Fruit fly (Drosophila melanogaster) ovary, adult (tissue): ENCODE results near the gene CG43074.

Experiments
- CG17801 ChIP-seq: fragments of 200-800 bp; optimal IDR thresholded peaks from 2 replicates; lab custom pipeline; 2019; ENCODE audit warnings: missing biosample characterization, mild to moderate bottlenecking, missing genetic modification characterization, moderate library complexity; ENCODE audit not compliant: partially characterized antibody

Gene CG43074

dm6 chr3L:3484553-3484952 is at the start of gene CG43074:
Gene CG43074, minus strand, starts transcription at chr3L:3484653.
- TF ChIP-seq CG17801 = no peak

- no peak for TF ChIP-seq CG17801
These were observed 49.8 kb upstream of the CG43074 start for dm6 chr3L:3534216-3534615.

dm6 chr3L:3532867-3533266 is 48.4 kb upstream of the CG43074 start:
- no peak for TF ChIP-seq CG17801

- TF ChIP-seq CG17801 = no peak
These were observed 46.9 kb upstream of the CG43074 start for dm6 chr3L:3531359-3531758.

dm6 chr3L:3530588-3531264 is 46.3 kb upstream of the CG43074 start:
- no peak for TF ChIP-seq CG17801

- no peak for TF ChIP-seq CG17801
These were observed 39.3 kb upstream of the CG43074 start for dm6 chr3L:3523766-3524165.

- no peak for TF ChIP-seq CG17801
These were observed 34.3 kb upstream of the CG43074 start for dm6 chr3L:3518512-3519492.

DNA sequence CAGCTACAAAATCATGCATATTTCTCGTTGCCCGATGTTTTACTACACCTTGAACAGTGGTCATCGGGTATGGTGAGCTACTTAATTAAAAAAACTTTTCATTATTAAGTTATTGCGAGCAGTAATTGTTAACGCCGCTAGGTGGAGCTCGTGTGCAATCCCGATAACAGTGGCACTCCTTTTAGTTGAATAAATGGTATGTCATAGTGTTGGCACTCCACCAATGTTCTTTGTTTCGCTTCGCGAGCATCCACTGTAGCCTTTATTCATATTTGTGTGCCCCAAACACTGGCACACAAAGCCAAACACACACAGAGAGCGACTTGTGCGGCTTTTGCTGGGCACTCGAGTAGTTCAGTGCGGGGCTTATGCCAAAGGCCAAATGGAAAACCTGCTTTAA is 33.4 kb upstream of the CG43074 start:
- TF ChIP-seq CG17801 = peak; percentile 59

dm6 chr3L:3516485-3516884 is 32.0 kb upstream of the CG43074 start:
- no peak for TF ChIP-seq CG17801

dm6 chr3L:3515280-3516020 is 31.0 kb upstream of the CG43074 start, which contains the start of gene Eip63E:
Gene Eip63E, plus strand, starts transcription at chr3L:3515751.
- TF ChIP-seq CG17801 = peak; percentile 80

DNA sequence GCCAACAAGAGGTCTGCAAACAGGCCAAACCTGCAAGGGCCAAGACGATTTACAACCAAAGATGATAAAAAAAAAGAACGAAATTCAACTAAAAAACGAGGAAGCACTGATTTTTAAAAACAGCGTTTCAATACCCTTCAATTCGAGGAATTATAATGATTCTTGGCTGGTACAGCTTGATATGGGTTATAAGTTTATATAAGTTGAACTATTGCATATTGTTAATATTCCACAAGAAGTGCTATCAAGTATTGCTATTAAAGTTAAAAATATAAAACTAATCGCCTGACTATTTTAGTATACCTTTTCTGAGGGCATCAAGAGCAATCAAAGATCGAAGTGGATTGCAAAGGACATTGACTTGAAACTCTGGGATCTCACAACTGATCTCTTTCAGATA is 29.6 kb upstream of the CG43074 start:
- TF ChIP-seq CG17801 = no peak

- no peak for TF ChIP-seq CG17801
These were observed 28.5 kb upstream of the CG43074 start for dm6 chr3L:3512998-3513397.

dm6 chr3L:3512567-3512966 is 28.1 kb upstream of the CG43074 start, which contains the start of gene ImpE2:
Gene ImpE2, minus strand, starts transcription at chr3L:3512681.
- no peak for TF ChIP-seq CG17801

dm6 chr3L:3503248-3503647 is 18.8 kb upstream of the CG43074 start:
- TF ChIP-seq CG17801 = no peak

DNA sequence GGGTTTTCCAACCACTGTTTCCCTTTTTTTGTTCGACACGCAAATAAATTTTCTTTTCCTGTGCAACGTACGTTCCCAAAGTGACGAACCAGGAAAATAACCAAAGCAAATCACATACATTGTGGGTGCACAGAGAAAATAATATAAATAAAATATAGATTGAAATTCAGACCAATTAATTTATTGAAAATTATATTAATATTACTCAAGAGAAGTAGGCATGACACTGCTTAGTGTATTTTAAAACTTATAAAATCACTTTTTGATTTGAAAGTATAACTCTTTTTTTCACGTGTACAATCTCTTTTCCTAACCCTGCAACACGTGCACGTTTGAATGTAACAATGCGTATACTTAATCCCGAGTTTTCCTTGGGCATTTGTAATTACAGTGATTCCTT is 12.1 kb upstream of the CG43074 start:
- TF ChIP-seq CG17801 = no peak

DNA sequence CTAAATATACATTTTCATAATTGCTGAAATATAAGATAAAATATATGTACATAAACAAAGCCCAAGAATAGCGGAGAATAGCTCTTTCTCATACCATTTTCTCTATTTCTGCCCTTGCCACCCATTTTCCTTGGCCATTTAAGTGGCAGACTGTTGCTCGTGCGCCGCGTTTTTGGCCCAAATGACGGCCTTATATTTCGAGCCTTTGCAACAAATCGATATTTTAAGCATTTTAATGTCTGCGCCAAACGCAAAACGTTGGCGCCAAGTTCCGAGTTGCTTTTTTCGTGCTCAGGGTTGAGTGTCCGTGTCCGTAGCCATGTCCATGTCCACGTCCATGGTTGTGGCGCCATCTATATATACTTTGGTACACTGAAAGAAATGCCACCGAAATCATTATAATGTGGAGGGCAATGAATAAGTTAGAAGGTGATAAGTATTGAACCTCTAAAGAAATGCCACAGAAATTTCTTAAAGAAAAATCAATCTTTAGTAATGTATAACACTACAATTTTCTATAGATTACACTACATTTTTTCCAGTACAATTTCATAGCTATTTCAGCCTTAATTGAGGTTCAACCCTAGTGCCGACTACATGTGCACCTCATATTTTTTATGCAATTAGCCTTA is 7.8 kb upstream of the CG43074 start:
- no peak for TF ChIP-seq CG17801
